Fruit fly (Drosophila melanogaster) whole organism, prepupa: ENCODE data around the gene Cralbp.

ENCODE experiments used
- CG10631 ChIP-seq: fragments of 200-800 bp; sonication (Bioruptor generic); optimal IDR thresholded peaks from 2 replicates; lab custom pipeline; 2016; ENCODE audit warnings: missing biosample characterization, missing genetic modification characterization
- CG11294 ChIP-seq: fragments of 200-800 bp; sonication (Bioruptor generic); IDR thresholded peaks from 2 replicates; pipeline ENCODE4 v1.3.6; 2022; ENCODE audit warnings: missing biosample characterization, missing genetic modification characterization
- Lpt ChIP-seq: fragments of 200-800 bp; sonication (Bioruptor generic); optimal IDR thresholded peaks from 3 replicates; lab custom pipeline; 2016; ENCODE audit warnings: missing biosample characterization, missing genetic modification characterization
- achi ChIP-seq: fragments of 200-800 bp; sonication (Bioruptor generic); optimal IDR thresholded peaks from 3 replicates; lab custom pipeline; 2016; ENCODE audit warnings: missing biosample characterization, missing genetic modification characterization

DNA sequence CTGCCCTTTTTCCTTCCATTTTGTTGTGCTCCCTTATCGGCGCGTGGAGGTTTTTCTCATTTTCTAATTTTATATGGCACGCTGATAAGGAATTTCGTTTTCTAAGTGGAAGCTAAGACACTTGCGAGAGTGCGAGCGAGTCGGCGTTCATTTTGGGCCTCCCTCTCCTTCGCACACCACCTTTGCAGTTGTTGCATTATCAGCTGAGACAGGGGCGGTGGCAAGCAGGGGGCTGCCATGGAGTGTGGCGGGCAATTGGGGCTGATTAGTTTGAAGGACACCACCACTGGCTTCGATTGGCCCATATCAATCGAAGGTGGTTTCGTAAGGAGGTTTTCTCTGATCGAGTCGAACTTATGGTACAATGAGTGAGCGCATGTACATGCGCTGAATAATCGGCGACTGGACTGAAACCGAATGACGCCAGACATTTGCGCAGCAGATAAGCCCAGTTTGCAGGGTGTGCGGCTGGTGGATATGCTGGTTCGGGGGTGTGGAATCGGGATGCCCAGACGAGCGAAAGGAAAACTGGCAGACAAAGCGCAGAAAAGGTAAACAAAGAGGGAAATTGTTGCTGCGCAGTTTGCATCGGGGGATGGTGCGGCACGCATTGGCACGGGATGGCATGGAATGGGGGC lies 23.2 kb upstream of the Cralbp start:
- TF ChIP-seq CG11294 (GFP tag; lab: Robert Waterston, UW): no peak
- TF ChIP-seq CG10631: no peak
- no peak for TF ChIP-seq achi
- TF ChIP-seq Lpt (GFP tag; lab: Kevin White, UChicago): no peak
